Fruit fly (Drosophila melanogaster): ENCODE measurements around the gene prage.
A peak's percentile ranks its signal among the peaks of the same experiment; 100 is the strongest.

The prage gene

DNA sequence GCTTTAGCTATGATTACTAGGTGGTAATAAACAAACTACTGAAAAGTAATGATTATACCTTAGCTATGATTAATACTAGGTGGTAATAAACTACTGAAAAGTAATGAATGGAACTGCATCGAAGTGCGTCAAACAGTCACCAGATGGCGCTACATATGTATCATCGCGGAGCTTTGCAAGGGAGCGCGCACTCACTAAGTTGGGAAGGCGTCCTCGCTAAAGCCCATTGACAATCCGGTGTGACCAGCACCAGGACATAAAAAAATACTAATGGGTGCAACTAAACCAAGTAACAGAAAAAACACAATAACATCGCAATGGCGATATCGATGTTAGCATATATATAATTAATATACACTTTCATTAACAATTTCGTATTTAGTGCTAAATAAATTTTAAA is 893 bp upstream of the prage start (continued):
- TF ChIP-seq row (GFP tag; IDR thresholded peaks at IDR 0.05) (peak; percentile 42; the same call in 2 of the 3 replicates), lilli (GFP tag; optimal IDR thresholded peaks at IDR 0.05) (no peak), ind (GFP tag; optimal IDR thresholded peaks at IDR 0.05) (no peak), hkb (optimal IDR thresholded peaks at IDR 0.05) (no peak), hkb (GFP tag; IDR thresholded peaks at IDR 0.05) (no peak), D19B (GFP tag; optimal IDR thresholded peaks at IDR 0.05) (no peak), Jarid2 (GFP tag; optimal IDR thresholded peaks at IDR 0.05) (no peak), Atf-2 (GFP tag; optimal IDR thresholded peaks at IDR 0.05) (no peak), esg (GFP tag; conservative IDR thresholded peaks at IDR 0.05) (no peak), Xrp1 (GFP tag; IDR thresholded peaks at IDR 0.05) (no peak), hth (optimal IDR thresholded peaks at IDR 0.05) (no peak), HHEX (GFP tag; optimal IDR thresholded peaks at IDR 0.05) (no peak), Atf3 (GFP tag; optimal IDR thresholded peaks at IDR 0.05) (no peak), CG2120 (GFP tag; optimal IDR thresholded peaks at IDR 0.05) (no peak), slou (GFP tag; optimal IDR thresholded peaks at IDR 0.05) (no peak), CG6683 (GFP tag; optimal IDR thresholded peaks at IDR 0.05) (no peak), Dll (GFP tag; IDR thresholded peaks at IDR 0.05; ENCODE audit: partially characterized antibody) (peak; percentile 58), tin (GFP tag; optimal IDR thresholded peaks at IDR 0.05) (peak; percentile 13), Pdp1 (GFP tag; optimal IDR thresholded peaks at IDR 0.05) (peak in 1 of 2 experiments; percentile 48), vfl (GFP tag; optimal IDR thresholded peaks at IDR 0.05) (no peak), gce (GFP tag; IDR thresholded peaks at IDR 0.05) (no peak), CG15696 (tag; optimal IDR thresholded peaks at IDR 0.05) (peak; percentile 0), chinmo (GFP tag; IDR thresholded peaks at IDR 0.05; ENCODE audit: partially characterized antibody) (peak; percentile 73; the same call in 2 of the 4 replicates), CG6254 (GFP tag; optimal IDR thresholded peaks at IDR 0.05) (no peak), maf-S (GFP tag; optimal IDR thresholded peaks at IDR 0.05) (no peak), Dek (tag; optimal IDR thresholded peaks at IDR 0.05) (no peak), grau (tag; optimal IDR thresholded peaks at IDR 0.05) (peak; percentile 12), CG7786 (GFP tag; optimal IDR thresholded peaks at IDR 0.05) (no peak), Atf6 (GFP tag; IDR thresholded peaks at IDR 0.05) (no peak), CG17568 (GFP tag; optimal IDR thresholded peaks at IDR 0.05) (no peak), Fer3 (tag; optimal IDR thresholded peaks at IDR 0.05) (no peak), Ssrp (tag; optimal IDR thresholded peaks at IDR 0.05) (no peak), CG3726 (GFP tag; IDR thresholded peaks at IDR 0.05) (no peak), NFAT (GFP tag; IDR thresholded peaks at IDR 0.05) (no peak), CG13123 (GFP tag; optimal IDR thresholded peaks at IDR 0.05) (no peak), Hr78 (GFP tag; optimal IDR thresholded peaks at IDR 0.05) (no peak), B-H1 (GFP tag; IDR thresholded peaks at IDR 0.05) (no peak), toy (GFP tag; IDR thresholded peaks at IDR 0.05) (no peak), Dip3 (GFP tag; optimal IDR thresholded peaks at IDR 0.05) (no peak), CG10267 (tag; optimal IDR thresholded peaks at IDR 0.05) (peak; percentile 16), ara (GFP tag; IDR thresholded peaks at IDR 0.05) (no peak), corto (GFP tag; optimal IDR thresholded peaks at IDR 0.05) (no peak), CG32767 (GFP tag; IDR thresholded peaks at IDR 0.05) (no peak), scrt (GFP tag; optimal IDR thresholded peaks at IDR 0.05) (no peak), gsb-n (tag; optimal IDR thresholded peaks at IDR 0.05) (no peak), CG10654 (GFP tag; optimal IDR thresholded peaks at IDR 0.05) (no peak), CG18476 (GFP tag; optimal IDR thresholded peaks at IDR 0.05) (no peak), CG10431 (GFP tag; optimal IDR thresholded peaks at IDR 0.05) (no peak), CG14014 (GFP tag; IDR thresholded peaks at IDR 0.05) (no peak), zfh2 (GFP tag; optimal IDR thresholded peaks at IDR 0.05) (no peak), CG4730 (GFP tag; IDR thresholded peaks at IDR 0.05) (no peak), fd3F (GFP tag; optimal IDR thresholded peaks at IDR 0.05) (no peak)

Data from whole organism, embryonic.